Fruit fly (Drosophila melanogaster) whole organism, embryonic: ENCODE results near the gene Alp13.

ENCODE experiments used
- Bgb ChIP-seq: fragments of 200-800 bp; sonication (Bioruptor generic); IDR thresholded peaks from 2 replicates; pipeline ENCODE4 v1.3.6; 2022; ENCODE audit warnings: missing biosample characterization, missing genetic modification characterization; ENCODE audit not compliant: partially characterized antibody
- Blimp-1 ChIP-seq: fragments of 200-800 bp; sonication (Bioruptor generic); optimal IDR thresholded peaks from 3 replicates; lab custom pipeline; 2018; ENCODE audit warnings: missing biosample characterization, missing genetic modification characterization, mild to moderate bottlenecking, moderate library complexity, missing genetic modification reagents
- Bteb2 ChIP-seq: fragments of 200-800 bp; sonication (Bioruptor generic); optimal IDR thresholded peaks from 2 replicates; lab custom pipeline; 2016; ENCODE audit warnings: missing biosample characterization, missing genetic modification characterization
- C15 ChIP-seq: fragments of 200-800 bp; sonication (Bioruptor generic); IDR thresholded peaks from 3 replicates; pipeline ENCODE4 v1.3.6; 2022; ENCODE audit warnings: missing biosample characterization, missing genetic modification characterization
- CG12299 ChIP-seq: fragments of 200-800 bp; sonication (Bioruptor generic); optimal IDR thresholded peaks from 2 replicates; lab custom pipeline; 2018; ENCODE audit warnings: missing biosample characterization, mild to moderate bottlenecking, missing genetic modification characterization
- CG12769 ChIP-seq: fragments of 200-800 bp; sonication (Bioruptor generic); optimal IDR thresholded peaks from 2 replicates; lab custom pipeline; 2019; ENCODE audit warnings: missing biosample characterization, mild to moderate bottlenecking, missing genetic modification characterization, moderate library complexity
- CG17359 ChIP-seq: fragments of 200-800 bp; sonication (Bioruptor generic); optimal IDR thresholded peaks from 3 replicates; lab custom pipeline; 2018; ENCODE audit warnings: missing biosample characterization, mild to moderate bottlenecking, missing genetic modification characterization, moderate library complexity
- CG17385 ChIP-seq: fragments of 200-800 bp; sonication (Bioruptor generic); optimal IDR thresholded peaks from 3 replicates; lab custom pipeline; 2018; ENCODE audit warnings: missing biosample characterization, mild to moderate bottlenecking, missing genetic modification characterization
- CG18619 ChIP-seq: fragments of 200-800 bp; sonication (Bioruptor generic); optimal IDR thresholded peaks from 3 replicates; lab custom pipeline; 2017; ENCODE audit warnings: missing biosample characterization, mild to moderate bottlenecking, missing genetic modification characterization
- CG2116 ChIP-seq: fragments of 200-800 bp; sonication (Bioruptor generic); optimal IDR thresholded peaks from 3 replicates; lab custom pipeline; 2018; ENCODE audit warnings: missing biosample characterization, mild to moderate bottlenecking, missing genetic modification characterization
- CG2199 ChIP-seq: fragments of 200-800 bp; sonication (Bioruptor generic); IDR thresholded peaks from 3 replicates; pipeline ENCODE4 v1.3.6; 2022; ENCODE audit warnings: missing biosample characterization, missing genetic modification characterization
- CG31441 ChIP-seq: fragments of 200-800 bp; sonication (Bioruptor generic); IDR thresholded peaks from 2 replicates; pipeline ENCODE4 v1.3.6; 2022; ENCODE audit warnings: missing biosample characterization, missing genetic modification characterization
- CG3281 ChIP-seq: fragments of 200-800 bp; sonication (Bioruptor generic); optimal IDR thresholded peaks from 3 replicates; lab custom pipeline; 2017; ENCODE audit warnings: missing biosample characterization, mild to moderate bottlenecking, missing genetic modification characterization
- CG33213 ChIP-seq: fragments of 200-800 bp; sonication (Bioruptor generic); optimal IDR thresholded peaks from 3 replicates; lab custom pipeline; 2016; ENCODE audit warnings: missing biosample characterization, missing genetic modification characterization
- CG34422 ChIP-seq: fragments of 200-800 bp; sonication (Bioruptor generic); IDR thresholded peaks from 3 replicates; pipeline ENCODE4 v1.3.6; 2022; ENCODE audit warnings: missing biosample characterization, missing genetic modification characterization
- CG6254 ChIP-seq: fragments of 200-800 bp; sonication (Bioruptor generic); optimal IDR thresholded peaks from 3 replicates; lab custom pipeline; 2017; ENCODE audit warnings: mild to moderate bottlenecking, missing biosample characterization, missing genetic modification reagents, missing genetic modification characterization
- CTCF ChIP-seq: fragments of 200-800 bp; sonication (Bioruptor generic); optimal IDR thresholded peaks from 2 replicates; lab custom pipeline; 2017; ENCODE audit warnings: missing biosample characterization, mild to moderate bottlenecking, missing genetic modification characterization, moderate library complexity
- Camta ChIP-seq: fragments of 200-800 bp; sonication (Bioruptor generic); optimal IDR thresholded peaks from 2 replicates; lab custom pipeline; 2016; ENCODE audit warnings: missing biosample characterization, missing genetic modification characterization
- Dref ChIP-seq: fragments of 200-800 bp; sonication (Bioruptor generic); IDR thresholded peaks from 2 replicates; pipeline ENCODE4 v1.3.6; 2022; ENCODE audit warnings: missing biosample characterization, missing genetic modification characterization
- ERR ChIP-seq: fragments of 200-800 bp; sonication (Bioruptor generic); optimal IDR thresholded peaks from 2 replicates; lab custom pipeline; 2016; ENCODE audit warnings: missing biosample characterization, missing genetic modification characterization
- Hey ChIP-seq: fragments of 200-800 bp; sonication (Bioruptor generic); optimal IDR thresholded peaks from 3 replicates; lab custom pipeline; 2018; ENCODE audit warnings: missing biosample characterization, mild to moderate bottlenecking, missing genetic modification characterization
- Med ChIP-seq: fragments of 200-800 bp; sonication (Bioruptor generic); peaks from one replicate; lab custom pipeline; 2016; ENCODE audit warnings: missing biosample characterization, missing genetic modification characterization, mild to moderate bottlenecking, inconsistent platforms, moderate library complexity
- NC2α ChIP-seq: fragments of 200-800 bp; sonication (Bioruptor generic); optimal IDR thresholded peaks from 2 replicates; lab custom pipeline; 2016; ENCODE audit warnings: missing biosample characterization, missing genetic modification characterization
- Nf-YC ChIP-seq: fragments of 200-800 bp; optimal IDR thresholded peaks from 3 replicates; lab custom pipeline; 2019; ENCODE audit warnings: missing biosample characterization, mild to moderate bottlenecking, missing genetic modification characterization, moderate library complexity
- Oaz ChIP-seq: fragments of 200-800 bp; sonication (Bioruptor generic); IDR thresholded peaks from 2 replicates; pipeline ENCODE4 v1.3.6; 2022; ENCODE audit warnings: missing biosample characterization, missing genetic modification characterization
- Trl ChIP-seq, 3 experiments: fragments of >200 bp in 2 of 3; fragments of 200-800 bp in 1 of 3; sonication (Bioruptor generic) in 1 of 3; optimal IDR thresholded peaks; 2 replicates in 1 of 3; 3 replicates in 2 of 3; lab custom pipeline; 2016 to 2017; ENCODE audit warnings: missing biosample characterization in 1 of 3, missing genetic modification characterization in 1 of 3
- Xbp1 ChIP-seq: fragments of 200-800 bp; sonication (Bioruptor generic); optimal IDR thresholded peaks from 3 replicates; lab custom pipeline; 2016; ENCODE audit warnings: missing biosample characterization, mild to moderate bottlenecking, missing genetic modification characterization
- amos ChIP-seq: fragments of 200-800 bp; sonication (Bioruptor generic); IDR thresholded peaks from 2 replicates; pipeline ENCODE4 v1.3.6; 2022; ENCODE audit warnings: missing biosample characterization, missing genetic modification characterization; ENCODE audit not compliant: partially characterized antibody
- bbx ChIP-seq: fragments of 200-800 bp; sonication (Bioruptor generic); IDR thresholded peaks from 2 replicates; pipeline ENCODE4 v1.3.6; 2022; ENCODE audit warnings: missing biosample characterization, missing genetic modification characterization; ENCODE audit not compliant: partially characterized antibody
- bcd ChIP-seq: fragments of 200-800 bp; sonication (Bioruptor generic); optimal IDR thresholded peaks from 2 replicates; lab custom pipeline; 2017; ENCODE audit warnings: missing biosample characterization, mild to moderate bottlenecking, missing genetic modification characterization
- chinmo ChIP-seq: fragments of 200-800 bp; sonication (Bioruptor generic); IDR thresholded peaks from 4 replicates; pipeline ENCODE4 v1.3.6; 2022; ENCODE audit warnings: missing biosample characterization, missing genetic modification characterization; ENCODE audit not compliant: partially characterized antibody
- dimm ChIP-seq: fragments of 200-800 bp; sonication (Bioruptor generic); IDR thresholded peaks from 2 replicates; pipeline ENCODE4 v1.3.6; 2022; ENCODE audit warnings: missing biosample characterization, missing genetic modification characterization
- en ChIP-seq: fragments of 200-800 bp; sonication (Bioruptor generic); optimal IDR thresholded peaks from 2 replicates; lab custom pipeline; 2016; ENCODE audit warnings: missing biosample characterization, missing genetic modification characterization
- ewg ChIP-seq: fragments of 200-800 bp; sonication (Bioruptor generic); optimal IDR thresholded peaks from 3 replicates; lab custom pipeline; 2017; ENCODE audit warnings: mild to moderate bottlenecking, missing biosample characterization, missing genetic modification reagents, missing genetic modification characterization
- gsb ChIP-seq: fragments of 200-800 bp; sonication (Bioruptor generic); IDR thresholded peaks from 2 replicates; pipeline ENCODE4 v1.3.6; 2022; ENCODE audit warnings: missing biosample characterization, missing genetic modification characterization
- jing ChIP-seq: fragments of 200-800 bp; sonication (Bioruptor generic); optimal IDR thresholded peaks from 2 replicates; lab custom pipeline; 2018; ENCODE audit warnings: missing biosample characterization, mild to moderate bottlenecking, missing genetic modification characterization
- oc ChIP-seq: fragments of 200-800 bp; sonication (Bioruptor generic); optimal IDR thresholded peaks from 2 replicates; lab custom pipeline; 2018; ENCODE audit warnings: missing biosample characterization, mild to moderate bottlenecking, missing genetic modification characterization, moderate library complexity
- sd ChIP-seq: fragments of 200-800 bp; sonication (Bioruptor generic); optimal IDR thresholded peaks from 3 replicates; lab custom pipeline; 2018; ENCODE audit warnings: missing biosample characterization, mild to moderate bottlenecking, missing genetic modification characterization, moderate library complexity
- sob ChIP-seq: fragments of 200-800 bp; sonication (Bioruptor generic); IDR thresholded peaks from 2 replicates; pipeline ENCODE4 v1.3.6; 2022; ENCODE audit warnings: missing biosample characterization, missing genetic modification characterization
- sqz ChIP-seq: fragments of 200-800 bp; sonication (Bioruptor generic); optimal IDR thresholded peaks from 3 replicates; lab custom pipeline; 2018; ENCODE audit warnings: missing biosample characterization, mild to moderate bottlenecking, missing genetic modification characterization
- tna ChIP-seq: fragments of 200-800 bp; sonication (Bioruptor generic); IDR thresholded peaks from 2 replicates; pipeline ENCODE4 v1.3.6; 2022; ENCODE audit warnings: missing biosample characterization, missing genetic modification characterization; ENCODE audit not compliant: partially characterized antibody
- unc-4 ChIP-seq: fragments of 200-800 bp; sonication (Bioruptor generic); IDR thresholded peaks from 2 replicates; pipeline ENCODE4 v1.3.6; 2022; ENCODE audit warnings: missing biosample characterization, missing genetic modification characterization; ENCODE audit not compliant: partially characterized antibody
- vfl ChIP-seq: fragments of 200-800 bp; sonication (Bioruptor generic); optimal IDR thresholded peaks from 2 replicates; lab custom pipeline; 2016; ENCODE audit warnings: missing biosample characterization, missing genetic modification characterization
- wdn ChIP-seq: fragments of 200-800 bp; sonication (Bioruptor generic); IDR thresholded peaks from 2 replicates; pipeline ENCODE4 v1.3.6; 2022; ENCODE audit warnings: missing biosample characterization, missing genetic modification characterization

The Alp13 gene

DNA sequence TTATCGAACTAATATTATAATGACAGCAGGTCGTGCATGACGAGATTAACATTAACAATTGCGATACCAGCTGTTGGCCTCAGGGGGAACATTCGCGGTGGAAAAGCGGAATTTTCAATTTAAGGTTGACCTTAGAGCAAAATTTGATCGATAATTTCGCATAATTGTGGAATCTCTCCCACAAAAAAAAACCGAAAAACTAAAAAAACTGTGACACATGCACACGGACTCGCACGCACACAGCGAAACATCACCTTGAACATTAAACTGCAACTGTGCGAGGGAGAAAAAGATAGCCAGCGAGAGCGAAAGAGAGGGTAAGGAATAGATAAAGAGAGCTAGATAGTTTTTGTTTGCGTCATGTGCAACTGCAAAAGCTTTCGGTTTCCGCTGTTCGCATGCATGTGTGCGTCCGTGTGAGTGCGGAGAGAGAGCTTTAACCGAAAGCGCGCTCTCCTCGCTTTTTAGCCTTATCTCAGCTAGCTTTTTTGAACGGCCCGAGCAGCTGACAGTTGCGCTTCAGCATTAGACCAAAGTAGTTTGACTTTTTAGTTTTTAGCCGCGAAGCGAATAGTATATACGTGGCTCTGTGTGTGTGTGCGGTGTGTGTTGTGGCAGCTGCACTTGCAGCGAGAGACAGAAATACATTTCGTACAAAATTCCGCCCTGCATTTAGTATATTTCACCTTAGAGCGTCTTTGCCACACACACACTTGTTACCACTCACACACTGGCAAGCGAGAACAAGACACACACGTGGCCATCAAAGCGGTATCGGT is 18.3 kb upstream of the Alp13 start (continued):
- TF ChIP-seq CG17385 (GFP tag; lab: Kevin White, UChicago) (peak; percentile 23), tna (GFP tag; lab: Robert Waterston, UW) (no peak), sqz (GFP tag; lab: Kevin White, UChicago) (peak; percentile 50)

DNA sequence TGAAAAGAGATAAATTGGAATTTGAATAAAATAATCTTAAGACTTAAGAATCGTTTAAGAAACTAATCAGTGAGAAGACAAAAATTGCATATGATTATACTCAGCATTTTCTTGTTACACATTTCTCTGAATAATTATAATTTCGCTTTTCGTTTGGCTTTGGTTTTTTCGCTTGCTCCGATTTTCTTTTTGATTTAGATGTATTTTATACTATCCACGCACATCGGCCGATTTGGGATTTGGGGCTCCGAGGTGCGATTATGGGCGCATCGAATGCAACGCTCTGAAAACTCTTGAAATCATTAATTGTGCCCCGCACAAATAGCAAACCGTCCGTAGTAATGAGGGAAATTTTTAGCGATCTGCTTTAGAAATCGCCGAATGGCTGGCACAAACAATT is 16.3 kb upstream of the Alp13 start:
- TF ChIP-seq CG2116 (no peak), vfl (GFP tag; lab: Kevin White, UChicago) (no peak), bbx (GFP tag; lab: Robert Waterston, UW) (no peak), Blimp-1 (GFP tag; lab: Kevin White, UChicago) (no peak), sd (tag; lab: Kevin White, UChicago) (no peak), NC2α (GFP tag; lab: Kevin White, UChicago) (no peak), CG33213 (GFP tag; lab: Kevin White, UChicago) (no peak), CG17359 (no peak), Xbp1 (GFP tag; lab: Kevin White, UChicago) (no peak), amos (GFP tag; lab: Robert Waterston, UW) (no peak), C15 (GFP tag; lab: Robert Waterston, UW) (no peak)
- TF ChIP-seq, all 482 proteins: peak for 0

DNA sequence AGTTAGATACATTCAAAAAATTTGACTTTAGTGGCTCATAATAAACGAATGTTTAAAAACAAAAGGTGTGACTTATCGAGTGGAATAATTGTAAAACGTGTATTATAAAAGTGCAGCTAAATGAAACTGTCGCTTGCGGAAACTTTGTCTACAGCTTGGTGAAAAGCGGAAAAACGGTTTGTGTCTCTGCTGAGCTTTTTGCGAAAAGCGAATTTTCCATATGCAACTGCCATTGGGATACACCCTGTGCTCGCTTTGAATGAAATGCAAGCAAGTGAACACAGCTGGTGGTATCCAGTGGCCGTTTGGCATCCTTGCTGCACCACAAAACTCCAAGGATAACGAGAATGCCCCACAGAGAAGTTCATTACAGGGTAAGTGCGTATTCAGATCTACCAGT is 15.7 kb upstream of the Alp13 start:
- TF ChIP-seq Camta (no peak), jing (GFP tag; lab: Kevin White, UChicago) (no peak), CG12769 (tag; lab: Kevin White, UChicago) (no peak), chinmo (GFP tag; lab: Robert Waterston, UW) (0 out of 4 replicates have a peak, but pooled peaks have one; percentile 15), CTCF (GFP tag; lab: Kevin White, UChicago) (peak; percentile 76), CG2199 (GFP tag; lab: Robert Waterston, UW) (0 out of 3 replicates have a peak, but pooled peaks have one; percentile 12), Dref (GFP tag; lab: Robert Waterston, UW) (no peak), gsb (GFP tag; lab: Robert Waterston, UW) (no peak), CG18619 (GFP tag; lab: Kevin White, UChicago) (no peak), sob (GFP tag; lab: Robert Waterston, UW) (no peak), Bgb (GFP tag; lab: Robert Waterston, UW) (no peak), CG6254 (peak; percentile 94), CG3281 (GFP tag; lab: Kevin White, UChicago) (no peak), Bteb2 (GFP tag; lab: Kevin White, UChicago) (no peak), Hey (tag; lab: Kevin White, UChicago) (no peak), Oaz (GFP tag; lab: Robert Waterston, UW) (no peak), wdn (GFP tag; lab: Robert Waterston, UW) (no peak), ERR (GFP tag; lab: Kevin White, UChicago) (no peak), Med (GFP tag; lab: Kevin White, UChicago) (peak; percentile 8)

dm6 chr3R:10089171-10089664 is 14.0 kb upstream of the Alp13 start:
- TF ChIP-seq Trl (optimal IDR thresholded peaks at IDR 0.05; lab: Kevin White, UChicago): peak; percentile 90 to 98
- TF ChIP-seq Trl (GFP tag; optimal IDR thresholded peaks at IDR 0.05; lab: Kevin White, UChicago): peak; percentile 51
- TF ChIP-seq dimm (GFP tag; lab: Robert Waterston, UW): no peak
- peak; percentile 32 for TF ChIP-seq Nf-YC (tag; lab: Kevin White, UChicago)
- no peak for TF ChIP-seq bcd
- TF ChIP-seq CG34422 (GFP tag; lab: Robert Waterston, UW): peak; percentile 20; the same call in 1 of the 3 replicates
- peak; percentile 97; the same call in 3 of the 4 replicates for TF ChIP-seq chinmo (GFP tag; lab: Robert Waterston, UW)
- TF ChIP-seq CG12769 (tag; lab: Kevin White, UChicago): peak; percentile 17
- TF ChIP-seq CG31441: no peak
- TF ChIP-seq en (GFP tag; lab: Kevin White, UChicago): no peak
- TF ChIP-seq oc: peak; percentile 46
- TF ChIP-seq unc-4 (GFP tag; lab: Robert Waterston, UW): peak; percentile 47
- TF ChIP-seq CG12299 (tag; lab: Kevin White, UChicago): no peak
- TF ChIP-seq ewg (GFP tag; lab: Kevin White, UChicago): peak; percentile 68
